Worm (Caenorhabditis elegans): ENCODE data around the gene sago-1.
A peak's percentile ranks its signal among the peaks of the same experiment; 100 is the strongest.

DNA sequence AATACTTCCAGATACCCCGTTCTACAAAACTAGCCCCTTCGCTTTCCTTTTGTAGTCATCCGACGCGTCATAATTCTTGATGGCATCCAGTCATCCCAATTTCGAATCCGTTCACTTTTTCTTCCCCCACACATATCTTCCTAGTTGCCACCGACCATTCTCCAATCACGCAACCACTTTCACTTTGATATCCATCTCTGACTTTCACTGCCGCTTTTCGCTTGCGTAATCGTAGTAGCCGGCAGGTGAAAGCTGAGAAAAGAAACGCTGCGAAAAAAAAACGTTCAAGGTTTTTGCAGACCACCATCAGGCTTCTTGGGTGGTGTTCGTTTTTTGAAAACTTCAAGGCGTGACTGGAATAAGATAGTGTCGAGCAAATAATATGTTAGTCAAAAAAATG, 48.8 kb downstream of the sago-1 start:
- TF ChIP-seq unc-62 (GFP tag; optimal IDR thresholded peaks at IDR 0.05) = no peak
- TF ChIP-seq gmeb-1 (tag; optimal IDR thresholded peaks at IDR 0.05) = no peak
- no peak for TF ChIP-seq ZK546.5 (tag; optimal IDR thresholded peaks at IDR 0.05)
- TF ChIP-seq egl-27 (tag; optimal IDR thresholded peaks at IDR 0.05) = peak; percentile 5
- TF ChIP-seq fos-1 (tag; optimal IDR thresholded peaks at IDR 0.05) = no peak

Measured in whole organism, L2 larva.